Fruit fly (Drosophila melanogaster) whole organism, embryonic: ENCODE data around the gene CG14357.
A peak's percentile ranks its signal among the peaks of the same experiment; 100 is the strongest.

ENCODE experiments used
- Atf3 ChIP-seq: fragments of 200-800 bp; sonication (Bioruptor generic); optimal IDR thresholded peaks from 3 replicates; lab custom pipeline; 2016; ENCODE audit warnings: missing biosample characterization, missing genetic modification characterization
- Blimp-1 ChIP-seq: fragments of 200-800 bp; sonication (Bioruptor generic); optimal IDR thresholded peaks from 3 replicates; lab custom pipeline; 2018; ENCODE audit warnings: missing biosample characterization, missing genetic modification characterization, mild to moderate bottlenecking, moderate library complexity, missing genetic modification reagents
- Bteb2 ChIP-seq: fragments of 200-800 bp; sonication (Bioruptor generic); optimal IDR thresholded peaks from 2 replicates; lab custom pipeline; 2016; ENCODE audit warnings: missing biosample characterization, missing genetic modification characterization
- CG10565 ChIP-seq: fragments of 200-800 bp; sonication (Bioruptor generic); optimal IDR thresholded peaks from 3 replicates; lab custom pipeline; 2016; ENCODE audit warnings: missing biosample characterization, mild to moderate bottlenecking, missing genetic modification characterization
- CG12942 ChIP-seq: fragments of 200-800 bp; sonication (Bioruptor generic); optimal IDR thresholded peaks from 3 replicates; lab custom pipeline; 2016; ENCODE audit warnings: missing biosample characterization, missing genetic modification characterization
- CG13123 ChIP-seq: fragments of 200-800 bp; sonication (Bioruptor generic); optimal IDR thresholded peaks from 2 replicates; lab custom pipeline; 2016; ENCODE audit warnings: missing biosample characterization, missing genetic modification characterization
- CG14050 ChIP-seq: fragments of 200-800 bp; sonication (Bioruptor generic); IDR thresholded peaks from 3 replicates; pipeline ENCODE4 v1.3.6; 2022; ENCODE audit warnings: missing biosample characterization, missing genetic modification characterization
- CG14441 ChIP-seq: fragments of 200-800 bp; sonication (Bioruptor generic); IDR thresholded peaks from 2 replicates; pipeline ENCODE4 v1.3.6; 2022; ENCODE audit warnings: missing biosample characterization, missing genetic modification characterization
- CG14860 ChIP-seq: fragments of 200-800 bp; sonication (Bioruptor generic); IDR thresholded peaks from 3 replicates; pipeline ENCODE4 v1.3.6; 2022; ENCODE audit warnings: missing biosample characterization, missing genetic modification characterization; ENCODE audit not compliant: partially characterized antibody
- CG18619 ChIP-seq: fragments of 200-800 bp; sonication (Bioruptor generic); optimal IDR thresholded peaks from 3 replicates; lab custom pipeline; 2017; ENCODE audit warnings: missing biosample characterization, mild to moderate bottlenecking, missing genetic modification characterization
- CG31365 ChIP-seq: fragments of 200-800 bp; sonication (Bioruptor generic); optimal IDR thresholded peaks from 2 replicates; lab custom pipeline; 2018; ENCODE audit warnings: missing biosample characterization, mild to moderate bottlenecking, missing genetic modification characterization
- CG4404 ChIP-seq: fragments of 200-800 bp; sonication (Bioruptor generic); IDR thresholded peaks from 2 replicates; pipeline ENCODE4 v1.3.6; 2022; ENCODE audit warnings: missing biosample characterization, missing genetic modification characterization
- CG4820 ChIP-seq: fragments of 200-800 bp; sonication (Bioruptor generic); optimal IDR thresholded peaks from 3 replicates; lab custom pipeline; 2016; ENCODE audit warnings: missing biosample characterization, missing genetic modification characterization
- CG6654 ChIP-seq: fragments of 200-800 bp; sonication (Bioruptor generic); optimal IDR thresholded peaks from 2 replicates; lab custom pipeline; 2017; ENCODE audit warnings: missing biosample characterization, mild to moderate bottlenecking, missing genetic modification characterization
- CG6854 ChIP-seq: fragments of 200-800 bp; sonication (Bioruptor generic); optimal IDR thresholded peaks from 3 replicates; lab custom pipeline; 2017; ENCODE audit warnings: missing biosample characterization, mild to moderate bottlenecking, missing genetic modification characterization
- CG7372 ChIP-seq: fragments of 200-800 bp; sonication (Bioruptor generic); IDR thresholded peaks from 2 replicates; pipeline ENCODE4 v1.3.6; 2022; ENCODE audit warnings: missing biosample characterization, missing genetic modification characterization
- CG7786 ChIP-seq: fragments of 200-800 bp; sonication (Bioruptor generic); optimal IDR thresholded peaks from 2 replicates; lab custom pipeline; 2016; ENCODE audit warnings: missing biosample characterization, missing genetic modification characterization
- CG8089 ChIP-seq: fragments of 200-800 bp; sonication (Bioruptor generic); optimal IDR thresholded peaks from 3 replicates; lab custom pipeline; 2016; ENCODE audit warnings: missing biosample characterization, missing genetic modification characterization
- CG9437 ChIP-seq: fragments of 200-800 bp; sonication (Bioruptor generic); optimal IDR thresholded peaks from 2 replicates; lab custom pipeline; 2018; ENCODE audit warnings: missing biosample characterization, mild to moderate bottlenecking, missing genetic modification characterization
- Fer3 ChIP-seq: fragments of 200-800 bp; sonication (Bioruptor generic); optimal IDR thresholded peaks from 2 replicates; lab custom pipeline; 2018; ENCODE audit warnings: missing biosample characterization, mild to moderate bottlenecking, missing genetic modification characterization, moderate library complexity
- HmgZ ChIP-seq: fragments of 200-800 bp; sonication (Bioruptor generic); optimal IDR thresholded peaks from 2 replicates; lab custom pipeline; 2018; ENCODE audit warnings: missing biosample characterization, mild to moderate bottlenecking, missing genetic modification characterization
- Kr ChIP-seq: fragments of 200-800 bp; sonication (Bioruptor generic); optimal IDR thresholded peaks from 2 replicates; lab custom pipeline; 2017; ENCODE audit warnings: missing biosample characterization, mild to moderate bottlenecking, missing genetic modification characterization
- Lpt ChIP-seq: fragments of >200 bp; optimal IDR thresholded peaks from 2 replicates; lab custom pipeline; 2018; ENCODE audit warnings: missing biosample characterization, missing genetic modification characterization
- MESR4 ChIP-seq: fragments of 200-800 bp; sonication (Bioruptor generic); optimal IDR thresholded peaks from 2 replicates; lab custom pipeline; 2018; ENCODE audit warnings: missing biosample characterization, mild to moderate bottlenecking, missing genetic modification characterization, moderate library complexity
- Oaz ChIP-seq: fragments of 200-800 bp; sonication (Bioruptor generic); IDR thresholded peaks from 2 replicates; pipeline ENCODE4 v1.3.6; 2022; ENCODE audit warnings: missing biosample characterization, missing genetic modification characterization
- Six4 ChIP-seq: fragments of 200-800 bp; sonication (Bioruptor generic); optimal IDR thresholded peaks from 2 replicates; lab custom pipeline; 2016; ENCODE audit warnings: missing biosample characterization, missing genetic modification characterization
- Sox102F ChIP-seq: fragments of 200-800 bp; sonication (Bioruptor generic); optimal IDR thresholded peaks from 2 replicates; lab custom pipeline; 2018; ENCODE audit warnings: missing biosample characterization, mild to moderate bottlenecking, missing genetic modification characterization, moderate library complexity
- Spps ChIP-seq: fragments of 200-800 bp; sonication (Bioruptor generic); optimal IDR thresholded peaks from 2 replicates; lab custom pipeline; 2018; ENCODE audit warnings: missing biosample characterization, mild to moderate bottlenecking, missing genetic modification characterization
- Sry-δ ChIP-seq: fragments of 200-800 bp; sonication (Bioruptor generic); optimal IDR thresholded peaks from 2 replicates; lab custom pipeline; 2016; ENCODE audit warnings: missing biosample characterization, missing genetic modification characterization
- amos ChIP-seq: fragments of 200-800 bp; sonication (Bioruptor generic); IDR thresholded peaks from 2 replicates; pipeline ENCODE4 v1.3.6; 2022; ENCODE audit warnings: missing biosample characterization, missing genetic modification characterization; ENCODE audit not compliant: partially characterized antibody
- az2 ChIP-seq: fragments of 200-800 bp; sonication (Bioruptor generic); optimal IDR thresholded peaks from 3 replicates; lab custom pipeline; 2016; ENCODE audit warnings: missing biosample characterization, missing genetic modification characterization
- bbx ChIP-seq: fragments of 200-800 bp; sonication (Bioruptor generic); IDR thresholded peaks from 2 replicates; pipeline ENCODE4 v1.3.6; 2022; ENCODE audit warnings: missing biosample characterization, missing genetic modification characterization; ENCODE audit not compliant: partially characterized antibody
- bcd ChIP-seq: fragments of 200-800 bp; sonication (Bioruptor generic); optimal IDR thresholded peaks from 2 replicates; lab custom pipeline; 2017; ENCODE audit warnings: missing biosample characterization, mild to moderate bottlenecking, missing genetic modification characterization
- cas ChIP-seq: fragments of 200-800 bp; sonication (Bioruptor generic); IDR thresholded peaks from 2 replicates; pipeline ENCODE4 v1.3.6; 2022; ENCODE audit warnings: missing biosample characterization, missing genetic modification characterization
- dmrt99B ChIP-seq: fragments of 200-800 bp; sonication (Bioruptor generic); optimal IDR thresholded peaks from 2 replicates; lab custom pipeline; 2018; ENCODE audit warnings: missing biosample characterization, mild to moderate bottlenecking, missing genetic modification characterization, moderate library complexity
- ems ChIP-seq: fragments of 200-800 bp; sonication (Bioruptor generic); optimal IDR thresholded peaks from 3 replicates; lab custom pipeline; 2016; ENCODE audit warnings: missing biosample characterization, missing genetic modification characterization
- fd64A ChIP-seq: fragments of 200-800 bp; sonication (Bioruptor generic); optimal IDR thresholded peaks from 3 replicates; lab custom pipeline; 2018; ENCODE audit warnings: missing biosample characterization, mild to moderate bottlenecking, missing genetic modification characterization
- gfzf ChIP-seq: fragments of 200-800 bp; sonication (Bioruptor generic); optimal IDR thresholded peaks from 2 replicates; lab custom pipeline; 2016; ENCODE audit warnings: missing biosample characterization, mild to moderate bottlenecking, missing genetic modification characterization, moderate library complexity
- mirr ChIP-seq: fragments of 200-800 bp; sonication (Bioruptor generic); optimal IDR thresholded peaks from 3 replicates; lab custom pipeline; 2018; ENCODE audit warnings: missing biosample characterization, mild to moderate bottlenecking, missing genetic modification characterization
- row ChIP-seq: fragments of 200-800 bp; sonication (Bioruptor generic); IDR thresholded peaks from 3 replicates; pipeline ENCODE4 v1.3.6; 2022; ENCODE audit warnings: missing biosample characterization, missing genetic modification characterization
- sens ChIP-seq: fragments of 200-800 bp; sonication (Bioruptor generic); peaks from one replicate; lab custom pipeline; 2016; ENCODE audit warnings: missing biosample characterization, missing genetic modification characterization
- slbo ChIP-seq: fragments of 200-800 bp; sonication (Bioruptor generic); IDR thresholded peaks from 2 replicates; pipeline ENCODE4 v1.3.6; 2022; ENCODE audit warnings: missing biosample characterization, missing genetic modification characterization
- sqz ChIP-seq: fragments of 200-800 bp; sonication (Bioruptor generic); optimal IDR thresholded peaks from 3 replicates; lab custom pipeline; 2018; ENCODE audit warnings: missing biosample characterization, mild to moderate bottlenecking, missing genetic modification characterization
- tll ChIP-seq, 2 experiments: fragments of 200-800 bp in 1 of 2; fragments of >200 bp in 1 of 2; sonication (Bioruptor generic) in 1 of 2; optimal IDR thresholded peaks; 2 replicates each; lab custom pipeline; 2017 to 2019; ENCODE audit warnings: missing biosample characterization in 2 of 2, missing genetic modification characterization in 2 of 2, mild to moderate bottlenecking in 1 of 2, moderate library complexity in 1 of 2
- tna ChIP-seq: fragments of 200-800 bp; sonication (Bioruptor generic); IDR thresholded peaks from 2 replicates; pipeline ENCODE4 v1.3.6; 2022; ENCODE audit warnings: missing biosample characterization, missing genetic modification characterization; ENCODE audit not compliant: partially characterized antibody
- trem ChIP-seq: fragments of 200-800 bp; optimal IDR thresholded peaks from 3 replicates; lab custom pipeline; 2019; ENCODE audit warnings: missing biosample characterization, mild to moderate bottlenecking, missing genetic modification characterization, moderate library complexity
- unc-4 ChIP-seq: fragments of 200-800 bp; sonication (Bioruptor generic); IDR thresholded peaks from 2 replicates; pipeline ENCODE4 v1.3.6; 2022; ENCODE audit warnings: missing biosample characterization, missing genetic modification characterization; ENCODE audit not compliant: partially characterized antibody
- unpg ChIP-seq: fragments of 200-800 bp; sonication (Bioruptor generic); optimal IDR thresholded peaks from 3 replicates; lab custom pipeline; 2018; ENCODE audit warnings: missing biosample characterization, mild to moderate bottlenecking, missing genetic modification characterization, moderate library complexity
- usp ChIP-seq: fragments of >200 bp; optimal IDR thresholded peaks from 2 replicates; lab custom pipeline; 2017; ENCODE audit warnings: missing biosample characterization, missing genetic modification characterization
- vfl ChIP-seq: fragments of 200-800 bp; sonication (Bioruptor generic); optimal IDR thresholded peaks from 2 replicates; lab custom pipeline; 2016; ENCODE audit warnings: missing biosample characterization, missing genetic modification characterization
- z ChIP-seq: fragments of 200-800 bp; sonication (Bioruptor generic); IDR thresholded peaks from 3 replicates; pipeline ENCODE4 v1.3.6; 2022; ENCODE audit warnings: missing biosample characterization, missing genetic modification characterization

CG14357 gene

dm6 chr3R:14122347-14122812 lies 10.4 kb upstream of the CG14357 start, which contains the start of the genes Abi and twf (continued):
- TF ChIP-seq bbx = no peak
- peak; percentile 70 for TF ChIP-seq az2
- no peak for TF ChIP-seq Kr (GFP tag; lab: Kevin White, UChicago)
- peak; percentile 40; the same call in 1 of the 3 replicates for TF ChIP-seq CG14050 (GFP tag; lab: Robert Waterston, UW)
- no peak for TF ChIP-seq sqz (GFP tag; lab: Kevin White, UChicago)
- no peak for TF ChIP-seq tna
- peak; percentile 52; the same call in 1 of the 2 replicates for TF ChIP-seq CG4404
- TF ChIP-seq fd64A (GFP tag; lab: Kevin White, UChicago) = no peak
- peak; percentile 59 for TF ChIP-seq unpg (GFP tag; lab: Kevin White, UChicago)
- peak; percentile 60 for TF ChIP-seq Blimp-1 (GFP tag; lab: Kevin White, UChicago)
- TF ChIP-seq amos (GFP tag; lab: Robert Waterston, UW) = no peak
- no peak for TF ChIP-seq cas (GFP tag; lab: Robert Waterston, UW)
- TF ChIP-seq mirr = no peak
- peak; percentile 24 for TF ChIP-seq MESR4 (GFP tag; lab: Kevin White, UChicago)
- peak; percentile 52 for TF ChIP-seq Bteb2 (GFP tag; lab: Kevin White, UChicago)
- TF ChIP-seq CG18619 = peak; percentile 45
- peak; percentile 80 for TF ChIP-seq slbo (GFP tag; lab: Robert Waterston, UW)
- TF ChIP-seq CG7786 (GFP tag; lab: Kevin White, UChicago) = peak; percentile 34
- TF ChIP-seq bcd = peak; percentile 59
- peak; percentile 55 for TF ChIP-seq CG7372 (GFP tag; lab: Robert Waterston, UW)
- peak; percentile 29 for TF ChIP-seq Spps (tag; lab: Kevin White, UChicago)
- TF ChIP-seq Lpt (GFP tag; lab: Kevin White, UChicago) = no peak
- peak; percentile 49; the same call in 1 of the 2 replicates for TF ChIP-seq CG14441 (GFP tag; lab: Robert Waterston, UW)
- peak; percentile 75 for TF ChIP-seq trem (tag; lab: Kevin White, UChicago)
- TF ChIP-seq CG6654 (GFP tag; lab: Kevin White, UChicago) = no peak
- TF ChIP-seq CG4820 (GFP tag; lab: Kevin White, UChicago) = peak; percentile 73
- TF ChIP-seq CG12942 (GFP tag; lab: Kevin White, UChicago) = peak; percentile 75
- TF ChIP-seq Sox102F (GFP tag; lab: Kevin White, UChicago) = peak; percentile 63
- peak; percentile 82 for TF ChIP-seq row (GFP tag; lab: Robert Waterston, UW)
- TF ChIP-seq Oaz (GFP tag; lab: Robert Waterston, UW) = no peak
- peak; percentile 43 for TF ChIP-seq Atf3 (GFP tag; lab: Kevin White, UChicago)
- peak; percentile 66 for TF ChIP-seq HmgZ
- TF ChIP-seq unc-4 = no peak
- no peak for TF ChIP-seq CG6854 (GFP tag; lab: Kevin White, UChicago)
- no peak for TF ChIP-seq z (GFP tag; lab: Robert Waterston, UW)
- no peak for TF ChIP-seq usp
- TF ChIP-seq Six4 = peak; percentile 68
- TF ChIP-seq sens (GFP tag; lab: Kevin White, UChicago) = peak; percentile 95
- peak; percentile 62 for TF ChIP-seq Fer3 (tag; lab: Kevin White, UChicago)
- no peak for TF ChIP-seq CG10565 (GFP tag; lab: Kevin White, UChicago)
- peak; percentile 49 for TF ChIP-seq dmrt99B (tag; lab: Kevin White, UChicago)
- peak; percentile 75 for TF ChIP-seq CG13123 (GFP tag; lab: Kevin White, UChicago)
- peak; percentile 75 for TF ChIP-seq gfzf (GFP tag; lab: Kevin White, UChicago)
- peak; percentile 58 for TF ChIP-seq ems (GFP tag; lab: Kevin White, UChicago)
- TF ChIP-seq vfl = peak; percentile 23
- TF ChIP-seq Sry-δ (GFP tag; lab: Kevin White, UChicago) = peak; percentile 35
- no peak for TF ChIP-seq CG31365 (tag; lab: Kevin White, UChicago)
- TF ChIP-seq CG9437 (GFP tag; lab: Kevin White, UChicago) = peak; percentile 56
- peak; percentile 16 for TF ChIP-seq CG8089 (GFP tag; lab: Kevin White, UChicago)
- TF ChIP-seq CG14860 (GFP tag; lab: Robert Waterston, UW) = no peak
- TF ChIP-seq tll (GFP tag; optimal IDR thresholded peaks at IDR 0.05; lab: Kevin White, UChicago) = no peak
